Worm (Caenorhabditis elegans) whole organism, young adult: Measurements from ENCODE around the gene Y46G5A.15.

Experiments used
- B0261.1 ChIP-seq: sonication (generic microtip); optimal IDR thresholded peaks from 2 replicates; lab custom pipeline; 2016; ENCODE audit warnings: mild to moderate bottlenecking, missing genetic modification characterization, moderate library complexity, missing compliant biosample characterization
- B0336.3 ChIP-seq: fragments of 200-800 bp; sonication (Bioruptor generic); IDR thresholded peaks from 2 replicates; pipeline ENCODE4 v1.3.6; 2022; ENCODE audit warnings: missing genetic modification characterization, missing compliant biosample characterization
- C06A6.2 ChIP-seq: fragments of 200-800 bp; sonication (Bioruptor generic); conservative IDR thresholded peaks from 2 replicates; pipeline ENCODE4 v1.3.6; 2022; ENCODE audit warnings: missing genetic modification characterization, missing compliant biosample characterization
- C17E4.6 ChIP-seq: fragments of 200-800 bp; sonication (Bioruptor generic); IDR thresholded peaks from 2 replicates; pipeline ENCODE4 v1.3.6; 2022; ENCODE audit warnings: missing genetic modification reagents, missing genetic modification characterization, missing compliant biosample characterization
- D2030.7 ChIP-seq: fragments of 200-800 bp; sonication (Bioruptor generic); IDR thresholded peaks from 2 replicates; pipeline ENCODE4 v1.3.6; 2022; ENCODE audit warnings: missing genetic modification reagents, missing genetic modification characterization, missing compliant biosample characterization
- F10E7.11 ChIP-seq: sonication (generic microtip); optimal IDR thresholded peaks from 2 replicates; lab custom pipeline; 2017; ENCODE audit warnings: mild to moderate bottlenecking, missing genetic modification characterization, moderate library complexity, missing compliant biosample characterization
- F23B12.7 ChIP-seq: sonication (generic microtip); optimal IDR thresholded peaks from 2 replicates; lab custom pipeline; 2017; ENCODE audit warnings: missing genetic modification characterization, mild to moderate bottlenecking, missing compliant biosample characterization, antibody characterized with exemption, moderate library complexity; ENCODE audit not compliant: insufficient read depth
- F52B5.7 ChIP-seq: sonication (generic microtip); optimal IDR thresholded peaks from 2 replicates; lab custom pipeline; 2016; ENCODE audit warnings: mild to moderate bottlenecking, missing genetic modification characterization, missing compliant biosample characterization
- Y53G8AR.9 ChIP-seq: fragments of 200-800 bp; sonication (Bioruptor generic); conservative IDR thresholded peaks from 2 replicates; pipeline ENCODE4 v1.3.6; 2022; ENCODE audit warnings: missing genetic modification reagents, missing genetic modification characterization, missing compliant biosample characterization
- Y56A3A.18 ChIP-seq: fragments of 200-800 bp; sonication (Bioruptor generic); IDR thresholded peaks from 2 replicates; pipeline ENCODE4 v1.3.6; 2022; ENCODE audit warnings: missing genetic modification reagents, missing genetic modification characterization, missing compliant biosample characterization
- Y79H2A.3 ChIP-seq: fragments of 200-800 bp; sonication (Bioruptor generic); conservative IDR thresholded peaks from 2 replicates; pipeline ENCODE4 v1.3.6; 2022; ENCODE audit warnings: missing genetic modification reagents, missing genetic modification characterization, missing compliant biosample characterization
- Y95B8A.8 ChIP-seq: fragments of 200-800 bp; sonication (Bioruptor generic); IDR thresholded peaks from 2 replicates; pipeline ENCODE4 v1.3.6; 2022; ENCODE audit warnings: missing genetic modification reagents, missing genetic modification characterization, missing compliant biosample characterization
- ama-1 ChIP-seq, 3 experiments: fragments of 150-350 bp in 1 of 3; sonication (generic microtip) in 2 of 3; optimal IDR thresholded peaks; 2 replicates each; lab custom pipeline; 2014 to 2018; ENCODE audit warnings: missing biosample characterization in 2 of 3, missing genetic modification characterization in 2 of 3, missing genetic modification reagents in 2 of 3
- aptf-2 ChIP-seq: fragments of 200-800 bp; sonication (Bioruptor generic); conservative IDR thresholded peaks from 2 replicates; pipeline ENCODE4 v1.3.6; 2022; ENCODE audit warnings: missing genetic modification reagents, missing genetic modification characterization, missing compliant biosample characterization
- atf-7 ChIP-seq: sonication (generic microtip); optimal IDR thresholded peaks from 2 replicates; lab custom pipeline; 2017; ENCODE audit warnings: mild to moderate bottlenecking, missing genetic modification characterization, missing compliant biosample characterization
- attf-3 ChIP-seq: fragments of 200-800 bp; sonication (Bioruptor generic); conservative IDR thresholded peaks from 2 replicates; pipeline ENCODE4 v1.3.6; 2022; ENCODE audit warnings: missing genetic modification reagents, missing genetic modification characterization, missing compliant biosample characterization
- cebp-2 ChIP-seq: fragments of 200-800 bp; sonication (Bioruptor generic); IDR thresholded peaks from 2 replicates; pipeline ENCODE4 v1.3.6; 2022; ENCODE audit warnings: missing genetic modification characterization, missing compliant biosample characterization
- ceh-100 ChIP-seq: fragments of 200-800 bp; sonication (Bioruptor generic); IDR thresholded peaks from 2 replicates; pipeline ENCODE4 v1.3.6; 2022; ENCODE audit warnings: missing genetic modification reagents, missing genetic modification characterization, missing compliant biosample characterization
- ceh-40 ChIP-seq: fragments of 200-800 bp; sonication (Bioruptor generic); IDR thresholded peaks from 2 replicates; pipeline ENCODE4 v1.3.6; 2022; ENCODE audit warnings: missing genetic modification characterization, missing compliant biosample characterization
- ceh-58 ChIP-seq: fragments of 200-800 bp; sonication (Bioruptor generic); IDR thresholded peaks from 2 replicates; pipeline ENCODE4 v1.3.6; 2022; ENCODE audit warnings: missing genetic modification characterization, missing compliant biosample characterization
- dox-1 ChIP-seq: fragments of 200-800 bp; sonication (Bioruptor generic); IDR thresholded peaks from 2 replicates; pipeline ENCODE4 v1.3.6; 2022; ENCODE audit warnings: missing genetic modification reagents, missing genetic modification characterization, missing compliant biosample characterization
- egl-44 ChIP-seq: fragments of 200-800 bp; sonication (Bioruptor generic); IDR thresholded peaks from 2 replicates; pipeline ENCODE4 v1.3.6; 2022; ENCODE audit warnings: missing genetic modification reagents, missing genetic modification characterization, missing compliant biosample characterization
- ekl-4 ChIP-seq: fragments of 200-800 bp; sonication (Bioruptor generic); IDR thresholded peaks from 2 replicates; pipeline ENCODE4 v1.3.6; 2022; ENCODE audit warnings: missing genetic modification reagents, missing genetic modification characterization, missing compliant biosample characterization
- hlh-12 ChIP-seq: sonication (generic microtip); optimal IDR thresholded peaks from 2 replicates; lab custom pipeline; 2016; ENCODE audit warnings: missing genetic modification characterization, missing compliant biosample characterization
- hlh-26 ChIP-seq: fragments of 200-800 bp; sonication (Bioruptor generic); conservative IDR thresholded peaks from 2 replicates; pipeline ENCODE4 v1.3.6; 2022; ENCODE audit warnings: missing genetic modification reagents, missing genetic modification characterization, missing compliant biosample characterization
- hmg-1.2 ChIP-seq: fragments of 200-800 bp; sonication (Bioruptor generic); IDR thresholded peaks from 2 replicates; pipeline ENCODE4 v1.3.6; 2022; ENCODE audit warnings: missing genetic modification reagents, missing genetic modification characterization, missing compliant biosample characterization
- lag-1 ChIP-seq: fragments of 200-800 bp; sonication (Bioruptor generic); IDR thresholded peaks from 2 replicates; pipeline ENCODE4 v1.3.6; 2022; ENCODE audit warnings: missing genetic modification reagents, missing genetic modification characterization, missing compliant biosample characterization
- lin-54 ChIP-seq: fragments of 200-800 bp; sonication (Bioruptor generic); optimal IDR thresholded peaks from 2 replicates; lab custom pipeline; 2018; ENCODE audit warnings: mild to moderate bottlenecking, missing genetic modification characterization, missing compliant biosample characterization
- madf-10 ChIP-seq: sonication (generic microtip); optimal IDR thresholded peaks from 2 replicates; lab custom pipeline; 2016; ENCODE audit warnings: mild to moderate bottlenecking, missing genetic modification characterization, missing compliant biosample characterization
- mcd-1 ChIP-seq: fragments of 200-800 bp; sonication (Bioruptor generic); IDR thresholded peaks from 2 replicates; pipeline ENCODE4 v1.3.6; 2022; ENCODE audit warnings: missing genetic modification reagents, missing genetic modification characterization, missing compliant biosample characterization
- nfyb-1 ChIP-seq: fragments of 200-800 bp; sonication (Bioruptor generic); IDR thresholded peaks from 2 replicates; pipeline ENCODE4 v1.3.6; 2022; ENCODE audit warnings: missing genetic modification reagents, missing genetic modification characterization, missing compliant biosample characterization
- nhr-27 ChIP-seq: fragments of 200-800 bp; sonication (Bioruptor generic); optimal IDR thresholded peaks from 2 replicates; lab custom pipeline; 2018; ENCODE audit warnings: mild to moderate bottlenecking, missing genetic modification characterization, moderate library complexity, missing compliant biosample characterization
- nhr-80 ChIP-seq: sonication (generic microtip); optimal IDR thresholded peaks from 2 replicates; lab custom pipeline; 2016; ENCODE audit warnings: missing genetic modification characterization, missing compliant biosample characterization
- rcor-1 ChIP-seq: fragments of 200-800 bp; sonication (Bioruptor generic); IDR thresholded peaks from 2 replicates; pipeline ENCODE4 v1.3.6; 2022; ENCODE audit warnings: missing genetic modification reagents, missing genetic modification characterization, missing compliant biosample characterization
- repo-1 ChIP-seq: sonication (generic microtip); optimal IDR thresholded peaks from 2 replicates; lab custom pipeline; 2017; ENCODE audit warnings: mild to moderate bottlenecking, missing genetic modification characterization, missing compliant biosample characterization
- rpc-1 ChIP-seq, 2 experiments: fragments of 150-350 bp in 1 of 2; sonication (generic microtip) in 1 of 2; optimal IDR thresholded peaks; 2 replicates each; lab custom pipeline; 2014 to 2018; ENCODE audit warnings: missing biosample characterization in 1 of 2, missing genetic modification characterization in 1 of 2, missing genetic modification reagents in 1 of 2, missing genotype in 1 of 2
- sdz-38 ChIP-seq: sonication (generic microtip); optimal IDR thresholded peaks from 2 replicates; lab custom pipeline; 2016; ENCODE audit warnings: missing genotype, missing genetic modification characterization, missing compliant biosample characterization
- sea-2 ChIP-seq: fragments of 200-800 bp; sonication (Bioruptor generic); IDR thresholded peaks from 2 replicates; pipeline ENCODE4 v1.3.6; 2022; ENCODE audit warnings: missing genetic modification characterization, missing compliant biosample characterization
- snpc-1.1 ChIP-seq: sonication (generic microtip); optimal IDR thresholded peaks from 2 replicates; lab custom pipeline; 2017; ENCODE audit warnings: missing genetic modification characterization, mild to moderate bottlenecking, missing compliant biosample characterization, antibody characterized with exemption, moderate library complexity, missing genotype, missing genetic modification reagents; ENCODE audit not compliant: insufficient read depth
- snpc-4 ChIP-seq, 5 experiments: fragments of 150-350 bp in 1 of 5; sonication (generic microtip) in 4 of 5; optimal IDR thresholded peaks; 2 replicates each; lab custom pipeline; 2014 to 2018; ENCODE audit warnings: missing genetic modification characterization in 5 of 5, missing biosample characterization in 3 of 5, antibody characterized with exemption in 2 of 5, mild to moderate bottlenecking in 2 of 5, missing compliant biosample characterization in 2 of 5, missing genotype in 2 of 5, moderate library complexity in 2 of 5, missing genetic modification reagents in 1 of 5
- unc-62 ChIP-seq: fragments of 150-350 bp; optimal IDR thresholded peaks from 2 replicates; lab custom pipeline; 2014; ENCODE audit warnings: missing biosample characterization, missing genetic modification reagents, missing genetic modification characterization
- zfh-2 ChIP-seq: fragments of 200-800 bp; sonication (Bioruptor generic); conservative IDR thresholded peaks from 2 replicates; pipeline ENCODE4 v1.3.6; 2022; ENCODE audit warnings: missing genetic modification reagents, missing genetic modification characterization, missing compliant biosample characterization
- ztf-3 ChIP-seq: fragments of 200-800 bp; sonication (Bioruptor generic); optimal IDR thresholded peaks from 2 replicates; lab custom pipeline; 2018; ENCODE audit warnings: mild to moderate bottlenecking, missing genetic modification characterization, missing compliant biosample characterization

The Y46G5A.15 gene

ce11 chrII:12798814-12799213 lies 13.6 kb upstream of the Y46G5A.15 start (continued):
- TF ChIP-seq nhr-27 (tag; lab: Kevin White, UChicago) (no peak), F23B12.7 (no peak), aptf-2 (GFP tag; lab: Robert Waterston, UW) (no peak), cebp-2 (no peak), Y79H2A.3 (no peak), F52B5.7 (tag; lab: Kevin White, UChicago) (peak; percentile 56), repo-1 (tag; lab: Kevin White, UChicago) (peak; percentile 45), hlh-26 (GFP tag; lab: Robert Waterston, UW) (no peak), sea-2 (0 out of 2 replicates have a peak, but pooled peaks have one; percentile 41), B0261.1 (tag; lab: Kevin White, UChicago) (no peak), madf-10 (tag; lab: Kevin White, UChicago) (peak; percentile 48), attf-3 (no peak), C17E4.6 (no peak), Y95B8A.8 (no peak), snpc-4 (GFP tag; optimal IDR thresholded peaks at IDR 0.05; lab: Kevin White, UChicago) (no peak), snpc-4 (tag; optimal IDR thresholded peaks at IDR 0.05; lab: Kevin White, UChicago) (peak in 2 of 4 experiments; percentile 63 to 64), lin-54 (GFP tag; lab: Kevin White, UChicago) (peak; percentile 61), ceh-58 (GFP tag; lab: Robert Waterston, UW) (0 out of 2 replicates have a peak, but pooled peaks have one; percentile 22), D2030.7 (GFP tag; lab: Robert Waterston, UW) (no peak), nhr-80 (peak; percentile 90), C06A6.2 (GFP tag; lab: Robert Waterston, UW) (peak; percentile 76), F10E7.11 (tag; lab: Kevin White, UChicago) (no peak), ceh-100 (GFP tag; lab: Robert Waterston, UW) (peak; percentile 30; the same call in 1 of the 2 replicates), hmg-1.2 (GFP tag; lab: Robert Waterston, UW) (peak; percentile 91), lag-1 (GFP tag; lab: Robert Waterston, UW) (no peak), snpc-1.1 (tag; lab: Kevin White, UChicago) (no peak), ekl-4 (GFP tag; lab: Robert Waterston, UW) (peak; percentile 67; the same call in 1 of the 2 replicates), ceh-40 (GFP tag; lab: Robert Waterston, UW) (no peak), hlh-12 (tag; lab: Kevin White, UChicago) (no peak), sdz-38 (no peak), nfyb-1 (GFP tag; lab: Robert Waterston, UW) (peak; percentile 82), B0336.3 (GFP tag; lab: Robert Waterston, UW) (peak; percentile 94), rpc-1 (optimal IDR thresholded peaks at IDR 0.05; lab: Kevin White, UChicago) (no peak), rpc-1 (tag; optimal IDR thresholded peaks at IDR 0.05; lab: Kevin White, UChicago) (no peak), rcor-1 (GFP tag; lab: Robert Waterston, UW) (no peak)
- TF ChIP-seq, all 124 proteins: peak for 51

- TF ChIP-seq unc-62 (peak; percentile 42), mcd-1 (GFP tag; lab: Robert Waterston, UW) (0 out of 2 replicates have a peak, but pooled peaks have one; percentile 5), egl-44 (peak; percentile 31; the same call in 1 of the 2 replicates), dox-1 (GFP tag; lab: Robert Waterston, UW) (peak; percentile 40; the same call in 1 of the 2 replicates), C06A6.2 (GFP tag; lab: Robert Waterston, UW) (no peak), Y53G8AR.9 (GFP tag; lab: Robert Waterston, UW) (no peak), atf-7 (tag; lab: Kevin White, UChicago) (peak; percentile 47), hmg-1.2 (GFP tag; lab: Robert Waterston, UW) (no peak), Y56A3A.18 (GFP tag; lab: Robert Waterston, UW) (no peak), B0336.3 (GFP tag; lab: Robert Waterston, UW) (peak; percentile 55), ztf-3 (GFP tag; lab: Kevin White, UChicago) (no peak), zfh-2 (GFP tag; lab: Robert Waterston, UW) (peak; percentile 73; the same call in 1 of the 2 replicates), ama-1 (optimal IDR thresholded peaks at IDR 0.05; lab: Kevin White, UChicago) (peak; percentile 26), ama-1 (GFP tag; optimal IDR thresholded peaks at IDR 0.05; lab: Kevin White, UChicago) (no peak), madf-10 (tag; lab: Kevin White, UChicago) (no peak), nhr-80 (peak; percentile 65), hlh-12 (tag; lab: Kevin White, UChicago) (no peak)
- TF ChIP-seq, all 124 proteins: peak for 9
Observed at ce11 chrII:12797211-12797794, 12.1 kb upstream of the Y46G5A.15 start.
